Worm (Caenorhabditis elegans): ENCODE data around the gene C16E9.1.

Gene C16E9.1

ce11 chrX:6941711-6942110, 1.7 kb downstream of the C16E9.1 start:
- TF ChIP-seq ztf-29 (GFP tag; IDR thresholded peaks at IDR 0.05) (no peak), flt-1 (GFP tag; IDR thresholded peaks at IDR 0.05) (no peak), ztf-23 (GFP tag; IDR thresholded peaks at IDR 0.05) (no peak), ref-1 (GFP tag; conservative IDR thresholded peaks at IDR 0.05) (no peak), cog-1 (tag; optimal IDR thresholded peaks at IDR 0.05) (no peak), tab-1 (GFP tag; IDR thresholded peaks at IDR 0.05) (no peak), med-1 (GFP tag; optimal IDR thresholded peaks at IDR 0.05; ENCODE audit: insufficient read depth) (no peak), T22C8.4 (GFP tag; IDR thresholded peaks at IDR 0.05) (no peak), klf-2 (GFP tag; conservative IDR thresholded peaks at IDR 0.05) (no peak)

- TF ChIP-seq ztf-23 (GFP tag; IDR thresholded peaks at IDR 0.05) (no peak), cog-1 (tag; optimal IDR thresholded peaks at IDR 0.05) (no peak), T22C8.4 (GFP tag; IDR thresholded peaks at IDR 0.05) (no peak)
These were observed 6.8 kb downstream of the C16E9.1 start for ce11 chrX:6946789-6947188.

ce11 chrX:6953339-6953738, 13.3 kb downstream of the C16E9.1 start:
- 0 out of 2 replicates have a peak, but pooled peaks have one; percentile 8 for TF ChIP-seq klf-2 (GFP tag; conservative IDR thresholded peaks at IDR 0.05)
- no peak for TF ChIP-seq cog-1 (tag; optimal IDR thresholded peaks at IDR 0.05)
- TF ChIP-seq flt-1 (GFP tag; IDR thresholded peaks at IDR 0.05): 0 out of 2 replicates have a peak, but pooled peaks have one; percentile 21
- TF ChIP-seq ref-1 (GFP tag; conservative IDR thresholded peaks at IDR 0.05): no peak
- TF ChIP-seq ztf-23 (GFP tag; IDR thresholded peaks at IDR 0.05): 0 out of 2 replicates have a peak, but pooled peaks have one; percentile 62

ce11 chrX:6956299-6956698, 16.3 kb downstream of the C16E9.1 start, which contains the start of gene inx-1:
Gene inx-1, minus strand, starts transcription at chrX:6956399.
- TF ChIP-seq med-1 (GFP tag; optimal IDR thresholded peaks at IDR 0.05; ENCODE audit: insufficient read depth) (no peak), cog-1 (tag; optimal IDR thresholded peaks at IDR 0.05) (no peak), tab-1 (GFP tag; IDR thresholded peaks at IDR 0.05) (no peak), flt-1 (GFP tag; IDR thresholded peaks at IDR 0.05) (no peak), T22C8.4 (GFP tag; IDR thresholded peaks at IDR 0.05) (no peak), ztf-29 (GFP tag; IDR thresholded peaks at IDR 0.05) (no peak), klf-2 (GFP tag; conservative IDR thresholded peaks at IDR 0.05) (no peak), ref-1 (GFP tag; conservative IDR thresholded peaks at IDR 0.05) (no peak), ztf-23 (GFP tag; IDR thresholded peaks at IDR 0.05) (no peak)

ce11 chrX:6958914-6959313, 18.9 kb downstream of the C16E9.1 start:
- no peak for TF ChIP-seq ref-1 (GFP tag; conservative IDR thresholded peaks at IDR 0.05)
- peak; percentile 44; the same call in 1 of the 2 replicates for TF ChIP-seq ztf-23 (GFP tag; IDR thresholded peaks at IDR 0.05)

- TF ChIP-seq med-1 (GFP tag; optimal IDR thresholded peaks at IDR 0.05; ENCODE audit: insufficient read depth) (no peak), cog-1 (tag; optimal IDR thresholded peaks at IDR 0.05) (peak; percentile 16)
These were observed 19.5 kb downstream of the C16E9.1 start for ce11 chrX:6959534-6959933.

ce11 chrX:6962347-6962746, 22.3 kb downstream of the C16E9.1 start:
- TF ChIP-seq med-1 (GFP tag; optimal IDR thresholded peaks at IDR 0.05; ENCODE audit: insufficient read depth) (no peak), tab-1 (GFP tag; IDR thresholded peaks at IDR 0.05) (no peak), klf-2 (GFP tag; conservative IDR thresholded peaks at IDR 0.05) (no peak), T22C8.4 (GFP tag; IDR thresholded peaks at IDR 0.05) (no peak), flt-1 (GFP tag; IDR thresholded peaks at IDR 0.05) (no peak), ref-1 (GFP tag; conservative IDR thresholded peaks at IDR 0.05) (no peak), ztf-29 (GFP tag; IDR thresholded peaks at IDR 0.05) (no peak), cog-1 (tag; optimal IDR thresholded peaks at IDR 0.05) (no peak), ztf-23 (GFP tag; IDR thresholded peaks at IDR 0.05) (no peak)

ce11 chrX:6963842-6964241, 23.8 kb downstream of the C16E9.1 start:
- TF ChIP-seq klf-2 (GFP tag; conservative IDR thresholded peaks at IDR 0.05): no peak
- TF ChIP-seq ref-1 (GFP tag; conservative IDR thresholded peaks at IDR 0.05): no peak
- no peak for TF ChIP-seq tab-1 (GFP tag; IDR thresholded peaks at IDR 0.05)
- TF ChIP-seq med-1 (GFP tag; optimal IDR thresholded peaks at IDR 0.05; ENCODE audit: insufficient read depth): no peak
- no peak for TF ChIP-seq T22C8.4 (GFP tag; IDR thresholded peaks at IDR 0.05)

ce11 chrX:6967057-6967456, 27.0 kb downstream of the C16E9.1 start, which contains the start of gene F01E11.3:
Gene F01E11.3, plus strand, starts transcription at chrX:6967357.
- TF ChIP-seq ztf-23 (GFP tag; IDR thresholded peaks at IDR 0.05) (no peak), T22C8.4 (GFP tag; IDR thresholded peaks at IDR 0.05) (no peak), tab-1 (GFP tag; IDR thresholded peaks at IDR 0.05) (no peak), ztf-29 (GFP tag; IDR thresholded peaks at IDR 0.05) (no peak)

- no peak for TF ChIP-seq tab-1 (GFP tag; IDR thresholded peaks at IDR 0.05)
- no peak for TF ChIP-seq med-1 (GFP tag; optimal IDR thresholded peaks at IDR 0.05; ENCODE audit: insufficient read depth)
- no peak for TF ChIP-seq klf-2 (GFP tag; conservative IDR thresholded peaks at IDR 0.05)
- TF ChIP-seq flt-1 (GFP tag; IDR thresholded peaks at IDR 0.05): no peak
- no peak for TF ChIP-seq ztf-23 (GFP tag; IDR thresholded peaks at IDR 0.05)
- no peak for TF ChIP-seq T22C8.4 (GFP tag; IDR thresholded peaks at IDR 0.05)
- no peak for TF ChIP-seq cog-1 (tag; optimal IDR thresholded peaks at IDR 0.05)
- TF ChIP-seq ref-1 (GFP tag; conservative IDR thresholded peaks at IDR 0.05): no peak
These were observed 28.5 kb downstream of the C16E9.1 start for ce11 chrX:6968553-6968952.

ce11 chrX:6970134-6970533, 30.1 kb downstream of the C16E9.1 start:
- TF ChIP-seq tab-1 (GFP tag; IDR thresholded peaks at IDR 0.05): no peak
- TF ChIP-seq flt-1 (GFP tag; IDR thresholded peaks at IDR 0.05): no peak
- TF ChIP-seq T22C8.4 (GFP tag; IDR thresholded peaks at IDR 0.05): no peak
- no peak for TF ChIP-seq ref-1 (GFP tag; conservative IDR thresholded peaks at IDR 0.05)
- no peak for TF ChIP-seq ztf-23 (GFP tag; IDR thresholded peaks at IDR 0.05)
- TF ChIP-seq klf-2 (GFP tag; conservative IDR thresholded peaks at IDR 0.05): no peak
- TF ChIP-seq cog-1 (tag; optimal IDR thresholded peaks at IDR 0.05): no peak
- no peak for TF ChIP-seq med-1 (GFP tag; optimal IDR thresholded peaks at IDR 0.05; ENCODE audit: insufficient read depth)
- no peak for TF ChIP-seq ztf-29 (GFP tag; IDR thresholded peaks at IDR 0.05)
